Fruit fly (Drosophila melanogaster) whole organism, embryonic: Measurements from ENCODE around the gene HtrA2.
A peak's percentile ranks its signal among the peaks of the same experiment; 100 is the strongest.

Experiments used
- Antp ChIP-seq: fragments of 200-800 bp; sonication (Bioruptor generic); optimal IDR thresholded peaks from 3 replicates; lab custom pipeline; 2016; ENCODE audit warnings: missing biosample characterization, missing genetic modification characterization
- Atf3 ChIP-seq: fragments of 200-800 bp; sonication (Bioruptor generic); optimal IDR thresholded peaks from 3 replicates; lab custom pipeline; 2016; ENCODE audit warnings: missing biosample characterization, missing genetic modification characterization
- Bteb2 ChIP-seq: fragments of 200-800 bp; sonication (Bioruptor generic); optimal IDR thresholded peaks from 2 replicates; lab custom pipeline; 2016; ENCODE audit warnings: missing biosample characterization, missing genetic modification characterization
- CG10267 ChIP-seq: fragments of 200-800 bp; sonication (Bioruptor generic); optimal IDR thresholded peaks from 2 replicates; lab custom pipeline; 2018; ENCODE audit warnings: missing biosample characterization, mild to moderate bottlenecking, missing genetic modification characterization, moderate library complexity
- CG10274 ChIP-seq: fragments of 200-800 bp; sonication (Bioruptor generic); optimal IDR thresholded peaks from 3 replicates; lab custom pipeline; 2017; ENCODE audit warnings: missing biosample characterization, mild to moderate bottlenecking, missing genetic modification characterization
- CG10366 ChIP-seq: fragments of 200-800 bp; sonication (Bioruptor generic); IDR thresholded peaks from 2 replicates; pipeline ENCODE4 v1.3.6; 2022; ENCODE audit warnings: missing biosample characterization, missing genetic modification characterization
- CG11247 ChIP-seq: fragments of 200-800 bp; sonication (Bioruptor generic); IDR thresholded peaks from 2 replicates; pipeline ENCODE4 v1.3.6; 2022; ENCODE audit warnings: missing biosample characterization, missing genetic modification characterization
- CG11695 ChIP-seq: fragments of 200-800 bp; sonication (Bioruptor generic); IDR thresholded peaks from 3 replicates; pipeline ENCODE4 v1.3.6; 2022; ENCODE audit warnings: missing biosample characterization, missing genetic modification characterization
- CG13287 ChIP-seq: fragments of 200-800 bp; sonication (Bioruptor generic); IDR thresholded peaks from 2 replicates; pipeline ENCODE4 v1.3.6; 2022; ENCODE audit warnings: missing biosample characterization, missing genetic modification characterization; ENCODE audit not compliant: partially characterized antibody
- CG1647 ChIP-seq: fragments of 200-800 bp; sonication (Bioruptor generic); optimal IDR thresholded peaks from 3 replicates; lab custom pipeline; 2016; ENCODE audit warnings: missing biosample characterization, missing genetic modification characterization
- CG17912 ChIP-seq: fragments of 200-800 bp; sonication (Bioruptor generic); optimal IDR thresholded peaks from 2 replicates; lab custom pipeline; 2018; ENCODE audit warnings: missing biosample characterization, mild to moderate bottlenecking, missing genetic modification characterization
- CG18011 ChIP-seq: fragments of 200-800 bp; sonication (Bioruptor generic); optimal IDR thresholded peaks from 2 replicates; lab custom pipeline; 2017; ENCODE audit warnings: missing biosample characterization, missing genetic modification characterization, mild to moderate bottlenecking, moderate library complexity, missing genotype
- CG6175 ChIP-seq: fragments of 200-800 bp; sonication (Bioruptor generic); IDR thresholded peaks from 3 replicates; pipeline ENCODE4 v1.3.6; 2022; ENCODE audit warnings: missing biosample characterization, missing genetic modification characterization
- CG6254 ChIP-seq: fragments of 200-800 bp; sonication (Bioruptor generic); optimal IDR thresholded peaks from 3 replicates; lab custom pipeline; 2017; ENCODE audit warnings: mild to moderate bottlenecking, missing biosample characterization, missing genetic modification reagents, missing genetic modification characterization
- CG6272 ChIP-seq: fragments of 200-800 bp; sonication (Bioruptor generic); IDR thresholded peaks from 2 replicates; pipeline ENCODE4 v1.3.6; 2022; ENCODE audit warnings: missing biosample characterization, missing genetic modification characterization
- CG6791 ChIP-seq: fragments of 200-800 bp; sonication (Bioruptor generic); IDR thresholded peaks from 3 replicates; pipeline ENCODE4 v1.3.6; 2022; ENCODE audit warnings: missing biosample characterization, missing genetic modification characterization; ENCODE audit not compliant: partially characterized antibody
- CG8089 ChIP-seq: fragments of 200-800 bp; sonication (Bioruptor generic); optimal IDR thresholded peaks from 3 replicates; lab custom pipeline; 2016; ENCODE audit warnings: missing biosample characterization, missing genetic modification characterization
- CG8359 ChIP-seq: fragments of 200-800 bp; sonication (Bioruptor generic); optimal IDR thresholded peaks from 2 replicates; lab custom pipeline; 2017; ENCODE audit warnings: missing biosample characterization, mild to moderate bottlenecking, missing genetic modification characterization, borderline replicate concordance
- CG9727 ChIP-seq: fragments of 200-800 bp; sonication (Bioruptor generic); optimal IDR thresholded peaks from 3 replicates; lab custom pipeline; 2017; ENCODE audit warnings: missing biosample characterization, mild to moderate bottlenecking, missing genetic modification characterization
- CG9797 ChIP-seq: fragments of 200-800 bp; sonication (Bioruptor generic); optimal IDR thresholded peaks from 3 replicates; lab custom pipeline; 2018; ENCODE audit warnings: missing biosample characterization, mild to moderate bottlenecking, missing genetic modification characterization
- CHES-1-like ChIP-seq: fragments of 200-800 bp; sonication (Bioruptor generic); optimal IDR thresholded peaks from 2 replicates; lab custom pipeline; 2016; ENCODE audit warnings: missing biosample characterization, missing genetic modification characterization
- Deaf1 ChIP-seq: fragments of 200-800 bp; optimal IDR thresholded peaks from 3 replicates; lab custom pipeline; 2019; ENCODE audit warnings: missing biosample characterization, mild to moderate bottlenecking, missing genetic modification characterization, moderate library complexity
- Dll ChIP-seq: fragments of 200-800 bp; sonication (Bioruptor generic); IDR thresholded peaks from 4 replicates; pipeline ENCODE4 v1.3.6; 2022; ENCODE audit warnings: missing biosample characterization, missing genetic modification characterization; ENCODE audit not compliant: partially characterized antibody
- H2.0 ChIP-seq: fragments of 200-800 bp; sonication (Bioruptor generic); IDR thresholded peaks from 2 replicates; pipeline ENCODE4 v1.3.6; 2022; ENCODE audit warnings: missing biosample characterization, missing genetic modification characterization
- HmgZ ChIP-seq: fragments of 200-800 bp; sonication (Bioruptor generic); optimal IDR thresholded peaks from 2 replicates; lab custom pipeline; 2018; ENCODE audit warnings: missing biosample characterization, mild to moderate bottlenecking, missing genetic modification characterization
- NK7.1 ChIP-seq: fragments of 200-800 bp; sonication (Bioruptor generic); optimal IDR thresholded peaks from 3 replicates; lab custom pipeline; 2016; ENCODE audit warnings: missing biosample characterization, missing genetic modification characterization
- Vsx1 ChIP-seq: fragments of 200-800 bp; sonication (Bioruptor generic); optimal IDR thresholded peaks from 2 replicates; lab custom pipeline; 2017; ENCODE audit warnings: missing biosample characterization, mild to moderate bottlenecking, missing genetic modification characterization, missing genetic modification reagents
- ab ChIP-seq: fragments of 200-800 bp; sonication (Bioruptor generic); optimal IDR thresholded peaks from 2 replicates; lab custom pipeline; 2016; ENCODE audit warnings: missing biosample characterization, missing genetic modification characterization
- ash1 ChIP-seq: fragments of 200-800 bp; sonication (Bioruptor generic); optimal IDR thresholded peaks from 2 replicates; lab custom pipeline; 2018; ENCODE audit warnings: missing biosample characterization, mild to moderate bottlenecking, missing genetic modification characterization
- az2 ChIP-seq: fragments of 200-800 bp; sonication (Bioruptor generic); optimal IDR thresholded peaks from 3 replicates; lab custom pipeline; 2016; ENCODE audit warnings: missing biosample characterization, missing genetic modification characterization
- chn ChIP-seq: fragments of 200-800 bp; sonication (Bioruptor generic); optimal IDR thresholded peaks from 2 replicates; lab custom pipeline; 2016; ENCODE audit warnings: missing biosample characterization, missing genetic modification characterization
- crol ChIP-seq: fragments of 200-800 bp; sonication (Bioruptor generic); IDR thresholded peaks from 2 replicates; pipeline ENCODE4 v1.3.6; 2022; ENCODE audit warnings: missing biosample characterization, missing genetic modification characterization
- dysf ChIP-seq: fragments of 200-800 bp; sonication (Bioruptor generic); IDR thresholded peaks from 3 replicates; pipeline ENCODE4 v1.3.6; 2022; ENCODE audit warnings: missing biosample characterization, missing genetic modification characterization
- fd102C ChIP-seq: fragments of 200-800 bp; sonication (Bioruptor generic); optimal IDR thresholded peaks from 2 replicates; lab custom pipeline; 2018; ENCODE audit warnings: missing biosample characterization, mild to moderate bottlenecking, missing genetic modification characterization, moderate library complexity
- fd3F ChIP-seq: fragments of 200-800 bp; sonication (Bioruptor generic); optimal IDR thresholded peaks from 2 replicates; lab custom pipeline; 2018; ENCODE audit warnings: missing biosample characterization, mild to moderate bottlenecking, missing genetic modification characterization, moderate library complexity
- ftz-f1 ChIP-seq: fragments of 200-800 bp; sonication (Bioruptor generic); optimal IDR thresholded peaks from 2 replicates; lab custom pipeline; 2016; ENCODE audit warnings: missing biosample characterization, missing genetic modification characterization
- grn ChIP-seq: fragments of 200-800 bp; sonication (Bioruptor generic); optimal IDR thresholded peaks from 3 replicates; lab custom pipeline; 2017; ENCODE audit warnings: missing biosample characterization, missing genetic modification characterization
- lab ChIP-seq: fragments of 200-800 bp; sonication (Bioruptor generic); optimal IDR thresholded peaks from 3 replicates; lab custom pipeline; 2017; ENCODE audit warnings: missing biosample characterization, missing genetic modification characterization, mild to moderate bottlenecking, moderate library complexity, missing genetic modification reagents
- nerfin-1 ChIP-seq: fragments of 200-800 bp; sonication (Bioruptor generic); optimal IDR thresholded peaks from 3 replicates; lab custom pipeline; 2019; ENCODE audit warnings: missing biosample characterization, mild to moderate bottlenecking, missing genetic modification characterization, moderate library complexity
- nom ChIP-seq: fragments of 200-800 bp; sonication (Bioruptor generic); optimal IDR thresholded peaks from 2 replicates; lab custom pipeline; 2017; ENCODE audit warnings: missing biosample characterization, missing genetic modification characterization, mild to moderate bottlenecking, moderate library complexity, missing genetic modification reagents
- pan ChIP-seq, 4 experiments: fragments of >200 bp in 3 of 4; fragments of 200-800 bp in 1 of 4; sonication (Bioruptor generic) in 1 of 4; optimal IDR thresholded peaks in 3 of 4; IDR thresholded peaks in 1 of 4; 2 replicates each; pipeline versions ENCODE4 v1.3.6 to Lab custom; 2017 to 2022; ENCODE audit warnings: missing biosample characterization in 2 of 4, missing genetic modification characterization in 2 of 4, mixed read lengths in 1 of 4
- pum ChIP-seq: fragments of 200-800 bp; sonication (Bioruptor generic); optimal IDR thresholded peaks from 2 replicates; lab custom pipeline; 2016; ENCODE audit warnings: missing biosample characterization, missing genetic modification characterization
- ranshi ChIP-seq: fragments of 200-800 bp; sonication (Bioruptor generic); IDR thresholded peaks from 2 replicates; pipeline ENCODE4 v1.3.6; 2022; ENCODE audit warnings: missing biosample characterization, missing genetic modification characterization
- salm ChIP-seq: fragments of 200-800 bp; sonication (Bioruptor generic); optimal IDR thresholded peaks from 2 replicates; lab custom pipeline; 2018; ENCODE audit warnings: missing biosample characterization, mild to moderate bottlenecking, missing genetic modification characterization
- shn ChIP-seq: fragments of 200-800 bp; sonication (Bioruptor generic); optimal IDR thresholded peaks from 3 replicates; lab custom pipeline; 2016; ENCODE audit warnings: missing biosample characterization, missing genetic modification characterization
- sna ChIP-seq: fragments of 200-800 bp; sonication (Bioruptor generic); IDR thresholded peaks from 2 replicates; pipeline ENCODE4 v1.3.6; 2022; ENCODE audit warnings: missing biosample characterization, missing genetic modification characterization; ENCODE audit not compliant: partially characterized antibody
- stc ChIP-seq: fragments of 200-800 bp; sonication (Bioruptor generic); IDR thresholded peaks from 2 replicates; pipeline ENCODE4 v1.3.6; 2022; ENCODE audit warnings: missing biosample characterization, missing genetic modification characterization
- zf30C ChIP-seq: fragments of 200-800 bp; sonication (Bioruptor generic); optimal IDR thresholded peaks from 3 replicates; lab custom pipeline; 2018; ENCODE audit warnings: missing biosample characterization, mild to moderate bottlenecking, missing genetic modification characterization

The HtrA2 gene

DNA sequence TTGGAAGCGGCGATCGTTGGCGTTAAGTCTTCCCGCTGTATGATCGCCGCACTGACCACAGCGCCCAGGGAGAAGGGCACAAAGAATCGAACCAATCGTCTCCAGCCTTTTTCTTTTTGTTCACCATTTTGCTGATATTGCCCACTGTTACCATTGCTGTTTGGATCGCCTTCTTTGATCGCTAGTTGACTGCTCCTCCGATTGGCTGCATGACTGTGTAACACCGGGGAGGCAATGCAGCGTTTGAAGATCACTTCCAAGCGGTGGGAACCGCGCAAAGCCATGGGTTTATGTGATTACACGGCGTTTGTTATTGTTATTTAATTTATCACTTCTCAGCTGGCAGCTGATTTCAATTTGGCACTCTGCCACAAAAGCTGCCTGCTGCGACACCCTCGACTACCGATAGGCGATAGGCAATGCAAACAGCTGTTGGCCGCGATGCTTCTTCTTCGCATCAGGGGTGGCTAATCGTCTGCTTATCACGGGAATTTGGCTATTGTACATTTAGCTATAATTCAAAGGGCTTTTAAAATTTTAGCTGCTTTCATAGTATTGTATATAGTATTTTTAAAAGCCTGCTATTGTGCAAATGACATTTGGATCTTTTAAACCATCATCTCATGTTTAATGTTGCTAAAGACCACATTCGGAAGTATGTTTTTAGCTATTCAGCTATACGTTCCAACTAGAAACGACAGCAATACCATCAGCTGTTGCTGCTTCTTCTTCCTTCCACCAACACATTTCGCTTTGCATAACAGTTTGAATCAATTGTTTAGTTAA lies at the start of gene HtrA2, which contains the start of gene mRpL11 (continued):
- TF ChIP-seq pum (GFP tag; lab: Kevin White, UChicago) (peak; percentile 21), CG11695 (GFP tag; lab: Robert Waterston, UW) (no peak), CG9797 (peak; percentile 31), az2 (GFP tag; lab: Kevin White, UChicago) (peak; percentile 33), CG13287 (peak; percentile 57), nom (no peak), CG18011 (peak; percentile 99), CG1647 (GFP tag; lab: Kevin White, UChicago) (peak; percentile 55), CG6791 (GFP tag; lab: Robert Waterston, UW) (peak; percentile 51; the same call in 1 of the 3 replicates), chn (GFP tag; lab: Kevin White, UChicago) (peak; percentile 62), stc (no peak), Antp (GFP tag; lab: Kevin White, UChicago) (peak; percentile 61), Bteb2 (GFP tag; lab: Kevin White, UChicago) (peak; percentile 23), dysf (peak; percentile 44; the same call in 1 of the 3 replicates), CG8359 (GFP tag; lab: Kevin White, UChicago) (no peak), shn (peak; percentile 73), CG11247 (peak; percentile 31; the same call in 1 of the 2 replicates), lab (GFP tag; lab: Kevin White, UChicago) (peak; percentile 63), Deaf1 (tag; lab: Kevin White, UChicago) (no peak), CG6254 (GFP tag; lab: Kevin White, UChicago) (no peak), crol (GFP tag; lab: Robert Waterston, UW) (no peak), pan (optimal IDR thresholded peaks at IDR 0.05; lab: Kevin White, UChicago) (no peak), pan (GFP tag; optimal IDR thresholded peaks at IDR 0.05 in 1 of 2, IDR thresholded peaks at IDR 0.05 in 1 of 2) (peak in 1 of 2 experiments; percentile 30), ab (GFP tag; lab: Kevin White, UChicago) (peak; percentile 13), CG6175 (GFP tag; lab: Robert Waterston, UW) (no peak), CG10267 (peak; percentile 77), CG10274 (GFP tag; lab: Kevin White, UChicago) (no peak), fd3F (GFP tag; lab: Kevin White, UChicago) (peak; percentile 40), ranshi (GFP tag; lab: Robert Waterston, UW) (no peak; the same call in 1 of the 2 replicates), Dll (GFP tag; lab: Robert Waterston, UW) (peak; percentile 56; the same call in 2 of the 4 replicates), zf30C (GFP tag; lab: Kevin White, UChicago) (no peak), Vsx1 (GFP tag; lab: Kevin White, UChicago) (peak; percentile 34), CG9727 (peak; percentile 57), sna (GFP tag; lab: Robert Waterston, UW) (no peak), CG6272 (GFP tag; lab: Robert Waterston, UW) (peak; percentile 30; the same call in 1 of the 2 replicates), nerfin-1 (tag; lab: Kevin White, UChicago) (no peak), CG8089 (GFP tag; lab: Kevin White, UChicago) (no peak), Atf3 (no peak), ftz-f1 (peak; percentile 67), NK7.1 (GFP tag; lab: Kevin White, UChicago) (peak; percentile 34), salm (no peak), CG17912 (peak; percentile 32), H2.0 (GFP tag; lab: Robert Waterston, UW) (peak; percentile 30; the same call in 1 of the 2 replicates), ash1 (GFP tag; lab: Kevin White, UChicago) (no peak), CHES-1-like (GFP tag; lab: Kevin White, UChicago) (peak; percentile 76), fd102C (GFP tag; lab: Kevin White, UChicago) (no peak), grn (GFP tag; lab: Kevin White, UChicago) (peak; percentile 18), HmgZ (tag; lab: Kevin White, UChicago) (peak; percentile 73), CG10366 (GFP tag; lab: Robert Waterston, UW) (peak; percentile 38; the same call in 1 of the 2 replicates)
